Fruit fly (Drosophila melanogaster) whole organism, embryonic: ENCODE data around the gene Gorab.

Experiments
- Atf6 ChIP-seq: fragments of 200-800 bp; sonication (Bioruptor generic); IDR thresholded peaks from 2 replicates; pipeline ENCODE4 v1.3.6; 2022; ENCODE audit warnings: missing biosample characterization, missing genetic modification characterization
- Awh ChIP-seq: fragments of 200-800 bp; sonication (Bioruptor generic); IDR thresholded peaks from 2 replicates; pipeline ENCODE4, ENCODE4 v1.3.6; 2022; ENCODE audit warnings: missing biosample characterization, missing genetic modification characterization
- BtbVII ChIP-seq: fragments of 200-800 bp; sonication (Bioruptor generic); optimal IDR thresholded peaks from 3 replicates; lab custom pipeline; 2017; ENCODE audit warnings: missing biosample characterization, mild to moderate bottlenecking, missing genetic modification characterization
- CG10209 ChIP-seq: fragments of 200-800 bp; sonication (Bioruptor generic); optimal IDR thresholded peaks from 3 replicates; lab custom pipeline; 2017; ENCODE audit warnings: missing biosample characterization, mild to moderate bottlenecking, missing genetic modification characterization, missing genetic modification reagents
- CG14710 ChIP-seq: fragments of 200-800 bp; sonication (Bioruptor generic); optimal IDR thresholded peaks from 3 replicates; lab custom pipeline; 2019; ENCODE audit warnings: missing biosample characterization, mild to moderate bottlenecking, missing genetic modification characterization, moderate library complexity
- CG15011 ChIP-seq: fragments of 200-800 bp; sonication (Bioruptor generic); optimal IDR thresholded peaks from 3 replicates; lab custom pipeline; 2018; ENCODE audit warnings: missing biosample characterization, mild to moderate bottlenecking, missing genetic modification characterization
- CG17568 ChIP-seq: fragments of 200-800 bp; sonication (Bioruptor generic); optimal IDR thresholded peaks from 2 replicates; lab custom pipeline; 2018; ENCODE audit warnings: missing biosample characterization, mild to moderate bottlenecking, missing genetic modification characterization, moderate library complexity
- CG17912 ChIP-seq: fragments of 200-800 bp; sonication (Bioruptor generic); optimal IDR thresholded peaks from 2 replicates; lab custom pipeline; 2018; ENCODE audit warnings: missing biosample characterization, mild to moderate bottlenecking, missing genetic modification characterization
- CG2116 ChIP-seq: fragments of 200-800 bp; sonication (Bioruptor generic); optimal IDR thresholded peaks from 3 replicates; lab custom pipeline; 2018; ENCODE audit warnings: missing biosample characterization, mild to moderate bottlenecking, missing genetic modification characterization
- CG2129 ChIP-seq: fragments of 200-800 bp; sonication (Bioruptor generic); IDR thresholded peaks from 2 replicates; pipeline ENCODE4 v1.3.6; 2022; ENCODE audit warnings: missing biosample characterization, missing genetic modification characterization; ENCODE audit not compliant: partially characterized antibody
- CG30403 ChIP-seq: fragments of 200-800 bp; sonication (Bioruptor generic); optimal IDR thresholded peaks from 3 replicates; lab custom pipeline; 2016; ENCODE audit warnings: missing biosample characterization, missing genetic modification characterization
- CG3838 ChIP-seq: fragments of 200-800 bp; sonication (Bioruptor generic); optimal IDR thresholded peaks from 3 replicates; lab custom pipeline; 2016; ENCODE audit warnings: missing biosample characterization, missing genetic modification characterization
- CG42726 ChIP-seq: fragments of 200-800 bp; sonication (Bioruptor generic); IDR thresholded peaks from 2 replicates; pipeline ENCODE4 v1.3.6; 2022; ENCODE audit warnings: missing biosample characterization, missing genetic modification characterization; ENCODE audit not compliant: partially characterized antibody
- CG4328 ChIP-seq: fragments of 200-800 bp; sonication (Bioruptor generic); optimal IDR thresholded peaks from 3 replicates; lab custom pipeline; 2017; ENCODE audit warnings: missing biosample characterization, missing genetic modification reagents, missing genetic modification characterization
- CG4360 ChIP-seq: fragments of 200-800 bp; sonication (Bioruptor generic); IDR thresholded peaks from 2 replicates; pipeline ENCODE4 v1.3.6; 2022; ENCODE audit warnings: missing biosample characterization, missing genetic modification characterization
- CG4404 ChIP-seq: fragments of 200-800 bp; sonication (Bioruptor generic); IDR thresholded peaks from 2 replicates; pipeline ENCODE4 v1.3.6; 2022; ENCODE audit warnings: missing biosample characterization, missing genetic modification characterization
- CG4424 ChIP-seq: fragments of 200-800 bp; sonication (Bioruptor generic); optimal IDR thresholded peaks from 3 replicates; lab custom pipeline; 2016; ENCODE audit warnings: missing biosample characterization, missing genetic modification characterization
- CG4730 ChIP-seq: fragments of 200-800 bp; sonication (Bioruptor generic); IDR thresholded peaks from 2 replicates; pipeline ENCODE4 v1.3.6; 2022; ENCODE audit warnings: missing biosample characterization, missing genetic modification characterization
- CG5953 ChIP-seq: fragments of 200-800 bp; sonication (Bioruptor generic); IDR thresholded peaks from 2 replicates; pipeline ENCODE4 v1.3.6; 2022; ENCODE audit warnings: missing biosample characterization, missing genetic modification characterization
- CG6683 ChIP-seq: fragments of 200-800 bp; sonication (Bioruptor generic); optimal IDR thresholded peaks from 2 replicates; lab custom pipeline; 2017; ENCODE audit warnings: missing biosample characterization, mild to moderate bottlenecking, missing genetic modification characterization, missing genetic modification reagents
- CG6689 ChIP-seq: fragments of 200-800 bp; sonication (Bioruptor generic); IDR thresholded peaks from 2 replicates; pipeline ENCODE4 v1.3.6; 2022; ENCODE audit warnings: missing biosample characterization, missing genetic modification characterization
- CG8281 ChIP-seq: fragments of 200-800 bp; sonication (Bioruptor generic); optimal IDR thresholded peaks from 2 replicates; lab custom pipeline; 2018; ENCODE audit warnings: missing biosample characterization, mild to moderate bottlenecking, missing genetic modification characterization, moderate library complexity
- CG9437 ChIP-seq: fragments of 200-800 bp; sonication (Bioruptor generic); optimal IDR thresholded peaks from 2 replicates; lab custom pipeline; 2018; ENCODE audit warnings: missing biosample characterization, mild to moderate bottlenecking, missing genetic modification characterization
- CTCF ChIP-seq: fragments of 200-800 bp; sonication (Bioruptor generic); optimal IDR thresholded peaks from 2 replicates; lab custom pipeline; 2017; ENCODE audit warnings: missing biosample characterization, mild to moderate bottlenecking, missing genetic modification characterization, moderate library complexity
- Chrac-16 ChIP-seq: fragments of 200-800 bp; sonication (Bioruptor generic); optimal IDR thresholded peaks from 3 replicates; lab custom pipeline; 2016; ENCODE audit warnings: missing biosample characterization, missing genetic modification characterization
- Dad ChIP-seq: fragments of 200-800 bp; sonication (Bioruptor generic); optimal IDR thresholded peaks from 3 replicates; lab custom pipeline; 2016; ENCODE audit warnings: missing biosample characterization, missing genetic modification characterization
- Dp ChIP-seq: fragments of 200-800 bp; sonication (Bioruptor generic); optimal IDR thresholded peaks from 2 replicates; lab custom pipeline; 2018; ENCODE audit warnings: missing biosample characterization, mild to moderate bottlenecking, missing genetic modification characterization, moderate library complexity
- Fer3 ChIP-seq: fragments of 200-800 bp; sonication (Bioruptor generic); optimal IDR thresholded peaks from 2 replicates; lab custom pipeline; 2018; ENCODE audit warnings: missing biosample characterization, mild to moderate bottlenecking, missing genetic modification characterization, moderate library complexity
- Hey ChIP-seq: fragments of 200-800 bp; sonication (Bioruptor generic); optimal IDR thresholded peaks from 3 replicates; lab custom pipeline; 2018; ENCODE audit warnings: missing biosample characterization, mild to moderate bottlenecking, missing genetic modification characterization
- Hr3 ChIP-seq: fragments of 200-800 bp; sonication (Bioruptor generic); optimal IDR thresholded peaks from 3 replicates; lab custom pipeline; 2016; ENCODE audit warnings: missing biosample characterization, missing genetic modification characterization
- Hr78 ChIP-seq, 2 experiments: fragments of 200-800 bp in 1 of 2; fragments of >200 bp in 1 of 2; sonication (Bioruptor generic) in 1 of 2; optimal IDR thresholded peaks; 2 replicates each; lab custom pipeline; 2017 to 2019; ENCODE audit warnings: missing biosample characterization in 2 of 2, missing genetic modification characterization in 2 of 2, mild to moderate bottlenecking in 1 of 2, moderate library complexity in 1 of 2
- MBD-R2 ChIP-seq: fragments of 200-800 bp; sonication (Bioruptor generic); IDR thresholded peaks from 2 replicates; pipeline ENCODE4 v1.3.6; 2022; ENCODE audit warnings: missing biosample characterization, missing genetic modification characterization
- Mes4 ChIP-seq: fragments of 200-800 bp; sonication (Bioruptor generic); optimal IDR thresholded peaks from 2 replicates; lab custom pipeline; 2016; ENCODE audit warnings: missing biosample characterization, missing genetic modification characterization
- NC2β ChIP-seq: fragments of 200-800 bp; sonication (Bioruptor generic); optimal IDR thresholded peaks from 2 replicates; lab custom pipeline; 2016; ENCODE audit warnings: missing biosample characterization, missing genetic modification characterization
- Nf-YA ChIP-seq: fragments of 200-800 bp; sonication (Bioruptor generic); IDR thresholded peaks from 2 replicates; pipeline ENCODE4 v1.3.6; 2022; ENCODE audit warnings: missing biosample characterization, missing genetic modification characterization
- Oaz ChIP-seq: fragments of 200-800 bp; sonication (Bioruptor generic); IDR thresholded peaks from 2 replicates; pipeline ENCODE4 v1.3.6; 2022; ENCODE audit warnings: missing biosample characterization, missing genetic modification characterization
- Vsx1 ChIP-seq: fragments of 200-800 bp; sonication (Bioruptor generic); optimal IDR thresholded peaks from 2 replicates; lab custom pipeline; 2017; ENCODE audit warnings: missing biosample characterization, mild to moderate bottlenecking, missing genetic modification characterization, missing genetic modification reagents
- Xrp1 ChIP-seq: fragments of 200-800 bp; sonication (Bioruptor generic); IDR thresholded peaks from 2 replicates; pipeline ENCODE4 v1.3.6; 2022; ENCODE audit warnings: missing biosample characterization, missing genetic modification characterization
- amos ChIP-seq: fragments of 200-800 bp; sonication (Bioruptor generic); IDR thresholded peaks from 2 replicates; pipeline ENCODE4 v1.3.6; 2022; ENCODE audit warnings: missing biosample characterization, missing genetic modification characterization; ENCODE audit not compliant: partially characterized antibody
- chif ChIP-seq, 2 experiments: fragments of 200-800 bp; sonication (Bioruptor generic); optimal IDR thresholded peaks; 3 replicates each; lab custom pipeline; 2016; ENCODE audit warnings: missing biosample characterization in 2 of 2, missing genetic modification characterization in 2 of 2
- croc ChIP-seq: fragments of 200-800 bp; sonication (Bioruptor generic); conservative IDR thresholded peaks from 3 replicates; pipeline ENCODE4 v1.3.6; 2022; ENCODE audit warnings: missing biosample characterization, missing genetic modification characterization
- emc ChIP-seq: fragments of 200-800 bp; sonication (Bioruptor generic); optimal IDR thresholded peaks from 2 replicates; lab custom pipeline; 2016; ENCODE audit warnings: missing biosample characterization, missing genetic modification characterization
- fd3F ChIP-seq: fragments of 200-800 bp; sonication (Bioruptor generic); optimal IDR thresholded peaks from 2 replicates; lab custom pipeline; 2018; ENCODE audit warnings: missing biosample characterization, mild to moderate bottlenecking, missing genetic modification characterization, moderate library complexity
- hb ChIP-seq: fragments of 200-800 bp; sonication (Bioruptor generic); IDR thresholded peaks from 3 replicates; pipeline ENCODE4 v1.3.6; 2022; ENCODE audit warnings: missing biosample characterization, missing genetic modification characterization; ENCODE audit not compliant: partially characterized antibody
- luna ChIP-seq: fragments of 200-800 bp; sonication (Bioruptor generic); optimal IDR thresholded peaks from 2 replicates; lab custom pipeline; 2016; ENCODE audit warnings: missing biosample characterization, missing genetic modification characterization
- nerfin-1 ChIP-seq: fragments of 200-800 bp; sonication (Bioruptor generic); optimal IDR thresholded peaks from 3 replicates; lab custom pipeline; 2019; ENCODE audit warnings: missing biosample characterization, mild to moderate bottlenecking, missing genetic modification characterization, moderate library complexity
- schlank ChIP-seq: fragments of 200-800 bp; sonication (Bioruptor generic); optimal IDR thresholded peaks from 2 replicates; lab custom pipeline; 2018; ENCODE audit warnings: missing biosample characterization, mild to moderate bottlenecking, missing genetic modification characterization
- ssp ChIP-seq: fragments of 200-800 bp; sonication (Bioruptor generic); IDR thresholded peaks from 2 replicates; pipeline ENCODE4 v1.3.6; 2022; ENCODE audit warnings: missing biosample characterization, missing genetic modification characterization
- trem ChIP-seq: fragments of 200-800 bp; optimal IDR thresholded peaks from 3 replicates; lab custom pipeline; 2019; ENCODE audit warnings: missing biosample characterization, mild to moderate bottlenecking, missing genetic modification characterization, moderate library complexity
- tx ChIP-seq: fragments of 200-800 bp; sonication (Bioruptor generic); optimal IDR thresholded peaks from 2 replicates; lab custom pipeline; 2016; ENCODE audit warnings: missing biosample characterization, missing genetic modification characterization

The Gorab gene

DNA sequence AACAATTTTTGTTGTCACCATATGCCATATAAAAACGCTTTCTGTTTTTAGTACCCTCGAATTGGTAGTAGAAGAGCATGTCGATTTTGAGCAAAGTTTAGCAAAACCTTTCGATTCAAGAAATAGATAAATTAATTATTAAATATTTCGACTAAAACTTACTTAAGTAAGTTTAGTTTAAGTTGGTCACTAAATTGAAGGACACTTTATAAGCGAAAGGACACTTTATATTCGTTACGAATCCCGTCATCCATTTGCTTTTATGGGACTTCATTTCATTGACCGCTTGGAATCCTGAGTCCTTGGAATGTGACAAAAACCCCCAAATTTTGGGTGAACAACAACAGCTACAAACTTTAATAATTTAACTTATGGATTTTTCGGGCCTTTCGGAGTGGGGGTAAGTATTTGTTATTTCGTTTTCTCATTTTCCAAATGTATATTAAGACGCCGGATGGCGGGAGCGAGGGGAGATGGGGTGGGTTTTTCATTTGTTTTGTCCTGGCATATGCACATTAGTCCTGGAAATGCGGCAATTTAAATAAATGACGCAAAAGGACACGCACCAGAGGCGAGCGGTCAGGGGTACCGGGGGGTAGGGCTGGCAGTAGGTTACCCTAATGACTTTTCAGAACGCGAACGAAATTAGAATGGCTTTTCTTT, 30.4 kb upstream of the Gorab start (continued):
- TF ChIP-seq trem (tag; lab: Kevin White, UChicago) (peak; percentile 16), CG4360 (peak; percentile 43), CG42726 (GFP tag; lab: Robert Waterston, UW) (no peak), CG3838 (GFP tag; lab: Kevin White, UChicago) (no peak), fd3F (GFP tag; lab: Kevin White, UChicago) (no peak), Hey (tag; lab: Kevin White, UChicago) (no peak), CG14710 (tag; lab: Kevin White, UChicago) (peak; percentile 18), CG2116 (GFP tag; lab: Kevin White, UChicago) (no peak), CG15011 (GFP tag; lab: Kevin White, UChicago) (no peak), emc (no peak), CG9437 (no peak), ssp (GFP tag; lab: Robert Waterston, UW) (no peak), CTCF (GFP tag; lab: Kevin White, UChicago) (no peak), Chrac-16 (no peak), Atf6 (GFP tag; lab: Robert Waterston, UW) (0 out of 2 replicates have a peak, but pooled peaks have one; percentile 27), Fer3 (tag; lab: Kevin White, UChicago) (peak; percentile 6), CG4730 (GFP tag; lab: Robert Waterston, UW) (no peak), Hr78 (GFP tag; optimal IDR thresholded peaks at IDR 0.05; lab: Kevin White, UChicago) (no peak), Awh (no peak), nerfin-1 (tag; lab: Kevin White, UChicago) (no peak), CG17912 (GFP tag; lab: Kevin White, UChicago) (no peak), schlank (tag; lab: Kevin White, UChicago) (no peak), CG10209 (GFP tag; lab: Kevin White, UChicago) (peak; percentile 25), chif (GFP tag; optimal IDR thresholded peaks at IDR 0.05; lab: Kevin White, UChicago) (no peak), CG4404 (GFP tag; lab: Robert Waterston, UW) (0 out of 2 replicates have a peak, but pooled peaks have one; percentile 26), Vsx1 (GFP tag; lab: Kevin White, UChicago) (no peak), Oaz (GFP tag; lab: Robert Waterston, UW) (no peak), Hr3 (GFP tag; lab: Kevin White, UChicago) (peak; percentile 21), CG4328 (no peak), Nf-YA (no peak), NC2β (GFP tag; lab: Kevin White, UChicago) (no peak), CG4424 (GFP tag; lab: Kevin White, UChicago) (no peak), amos (GFP tag; lab: Robert Waterston, UW) (no peak), MBD-R2 (GFP tag; lab: Robert Waterston, UW) (no peak), tx (GFP tag; lab: Kevin White, UChicago) (no peak), CG8281 (tag; lab: Kevin White, UChicago) (no peak), Dp (GFP tag; lab: Kevin White, UChicago) (no peak), luna (GFP tag; lab: Kevin White, UChicago) (no peak), CG6689 (peak; percentile 60; the same call in 1 of the 2 replicates), Mes4 (GFP tag; lab: Kevin White, UChicago) (no peak), BtbVII (GFP tag; lab: Kevin White, UChicago) (peak; percentile 20), Xrp1 (GFP tag; lab: Robert Waterston, UW) (peak; percentile 76), Dad (GFP tag; lab: Kevin White, UChicago) (no peak), CG2129 (no peak), CG17568 (no peak), CG30403 (peak; percentile 32), croc (no peak), CG5953 (GFP tag; lab: Robert Waterston, UW) (no peak), hb (GFP tag; lab: Robert Waterston, UW) (no peak), CG6683 (GFP tag; lab: Kevin White, UChicago) (peak; percentile 11)
